Worm (Caenorhabditis elegans): ENCODE results near the gene C14C10.1.

DNA sequence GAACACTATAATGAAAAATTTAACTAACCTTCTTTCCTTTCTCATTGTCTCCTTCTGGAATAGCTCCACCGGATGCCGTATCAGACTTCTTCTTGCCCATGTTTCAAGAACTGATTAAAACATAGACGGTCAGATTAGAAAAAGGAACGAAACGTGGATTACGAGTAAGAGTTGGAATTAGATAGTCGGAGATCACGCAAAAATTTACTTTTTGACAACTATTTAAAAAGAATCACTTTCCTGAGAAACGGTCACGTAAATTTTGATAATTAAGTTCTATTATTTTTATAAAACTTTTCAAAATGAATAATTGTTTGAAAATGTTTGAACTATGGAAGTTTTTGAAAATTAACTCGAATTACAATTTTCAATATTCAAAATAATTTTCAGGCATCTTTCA, 24.0 kb downstream of the C14C10.1 start, which contains the start of gene cyc-2.2:
- TF ChIP-seq ama-1 (optimal IDR thresholded peaks at IDR 0.05): no peak
- TF ChIP-seq zag-1 (tag; optimal IDR thresholded peaks at IDR 0.05): no peak
- TF ChIP-seq mdl-1 (tag; optimal IDR thresholded peaks at IDR 0.05): no peak
- TF ChIP-seq nhr-11 (tag; optimal IDR thresholded peaks at IDR 0.05): no peak
- no peak for TF ChIP-seq aly-2 (tag; optimal IDR thresholded peaks at IDR 0.05)
- TF ChIP-seq nhr-12 (tag; optimal IDR thresholded peaks at IDR 0.05): no peak
- TF ChIP-seq fos-1 (tag; optimal IDR thresholded peaks at IDR 0.05): no peak

Measured in whole organism, L2 larva.